Fruit fly (Drosophila melanogaster) whole organism, wandering third instar larva: ENCODE measurements around the gene Herp.

Experiments
- Abd-B ChIP-seq: fragments of >200 bp; optimal IDR thresholded peaks from 2 replicates; lab custom pipeline; 2017; ENCODE audit warnings: missing biosample characterization, missing genetic modification characterization
- CG32264 ChIP-seq: fragments of 200-800 bp; sonication (Bioruptor generic); optimal IDR thresholded peaks from 2 replicates; lab custom pipeline; 2016; ENCODE audit warnings: missing biosample characterization, missing genetic modification characterization
- CG9705 ChIP-seq: fragments of 200-800 bp; sonication (Bioruptor generic); optimal IDR thresholded peaks from 2 replicates; lab custom pipeline; 2018; ENCODE audit warnings: missing biosample characterization, mild to moderate bottlenecking, missing genetic modification characterization
- CrebA ChIP-seq: fragments of 200-800 bp; sonication (Bioruptor generic); optimal IDR thresholded peaks from 2 replicates; lab custom pipeline; 2016; ENCODE audit warnings: missing biosample characterization, mild to moderate bottlenecking, missing genetic modification characterization, borderline replicate concordance
- Dfd ChIP-seq: fragments of >200 bp; optimal IDR thresholded peaks from 2 replicates; lab custom pipeline; 2017; ENCODE audit warnings: missing biosample characterization, missing genetic modification characterization
- Dif ChIP-seq: fragments of 200-275, 200-300 bp; sonication (Bioruptor generic); optimal IDR thresholded peaks from 2 replicates; lab custom pipeline; 2018; ENCODE audit warnings: missing biosample characterization, missing genetic modification characterization; ENCODE audit not compliant: partially characterized antibody
- GATAd ChIP-seq: sonication (Bioruptor generic); optimal IDR thresholded peaks from 2 replicates; lab custom pipeline; 2016; ENCODE audit warnings: missing biosample characterization, missing genetic modification characterization
- HLH106 ChIP-seq: fragments of 200-800 bp; optimal IDR thresholded peaks from 3 replicates; lab custom pipeline; 2019; ENCODE audit warnings: missing biosample characterization, mild to moderate bottlenecking, missing genetic modification characterization, moderate library complexity
- Hnf4 ChIP-seq: fragments of 200-800 bp; sonication (Bioruptor generic); optimal IDR thresholded peaks from 2 replicates; lab custom pipeline; 2016; ENCODE audit warnings: missing biosample characterization, mild to moderate bottlenecking, missing genetic modification characterization
- Hr78 ChIP-seq: fragments of >200 bp; optimal IDR thresholded peaks from 2 replicates; lab custom pipeline; 2017; ENCODE audit warnings: missing biosample characterization, missing genetic modification characterization
- Hr83 ChIP-seq: fragments of 200-300 bp; sonication (Bioruptor generic); optimal IDR thresholded peaks from 2 replicates; lab custom pipeline; 2016; ENCODE audit warnings: missing biosample characterization, mild to moderate bottlenecking, missing genetic modification characterization, moderate library complexity; ENCODE audit not compliant: poor library complexity, severe bottlenecking
- Jra ChIP-seq: sonication (Bioruptor generic); optimal IDR thresholded peaks from 2 replicates; lab custom pipeline; 2016; ENCODE audit warnings: missing biosample characterization, missing genetic modification characterization
- Mio ChIP-seq: sonication (Bioruptor generic); optimal IDR thresholded peaks from 2 replicates; lab custom pipeline; 2016; ENCODE audit warnings: missing biosample characterization, missing genetic modification characterization
- Myc ChIP-seq: fragments of >200 bp; optimal IDR thresholded peaks from 2 replicates; lab custom pipeline; 2017
- N ChIP-seq: fragments of >200 bp; optimal IDR thresholded peaks from 2 replicates; lab custom pipeline; 2018; ENCODE audit warnings: missing biosample characterization, missing external identifiers, missing genetic modification characterization
- OdsH ChIP-seq: fragments of 200-800 bp; sonication (Bioruptor generic); optimal IDR thresholded peaks from 2 replicates; lab custom pipeline; 2016; ENCODE audit warnings: missing biosample characterization, mild to moderate bottlenecking, missing genetic modification characterization
- Rel ChIP-seq, 2 experiments: fragments of 200-800 bp; sonication (Bioruptor generic) in 1 of 2; optimal IDR thresholded peaks; 2 replicates in 1 of 2; 3 replicates in 1 of 2; lab custom pipeline; 2016 to 2019; ENCODE audit warnings: mild to moderate bottlenecking in 2 of 2, missing biosample characterization in 2 of 2, missing genetic modification characterization in 2 of 2, moderate library complexity in 1 of 2
- Sp1 ChIP-seq: fragments of 200-800 bp; sonication (Bioruptor generic); optimal IDR thresholded peaks from 3 replicates; lab custom pipeline; 2019; ENCODE audit warnings: missing biosample characterization, mild to moderate bottlenecking, missing genetic modification characterization, moderate library complexity
- Vsx2 ChIP-seq: fragments of 200-300, 225-300 bp; sonication (Bioruptor generic); optimal IDR thresholded peaks from 2 replicates; lab custom pipeline; 2018; ENCODE audit warnings: missing biosample characterization, missing genetic modification characterization; ENCODE audit not compliant: partially characterized antibody
- br ChIP-seq: fragments of 200-800 bp; sonication (Bioruptor generic); optimal IDR thresholded peaks from 2 replicates; lab custom pipeline; 2016; ENCODE audit warnings: missing biosample characterization, missing genetic modification characterization
- brk ChIP-seq: fragments of 200-800 bp; sonication (Bioruptor generic); optimal IDR thresholded peaks from 2 replicates; lab custom pipeline; 2016; ENCODE audit warnings: missing biosample characterization, mild to moderate bottlenecking, missing genetic modification characterization
- dl ChIP-seq, 2 experiments: fragments of 175-275, 200-275 bp in 1 of 2; fragments of 200-275 bp in 1 of 2; sonication (Bioruptor generic); optimal IDR thresholded peaks; lab custom pipeline; 2018; ENCODE audit warnings: mild to moderate bottlenecking in 2 of 2, missing biosample characterization in 2 of 2, missing genetic modification characterization in 2 of 2, moderate library complexity in 2 of 2; ENCODE audit not compliant: partially characterized antibody in 2 of 2, insufficient read depth in 1 of 2
- dmrt93B ChIP-seq: fragments of 200-800 bp; sonication (Bioruptor generic); optimal IDR thresholded peaks from 2 replicates; lab custom pipeline; 2018; ENCODE audit warnings: missing biosample characterization, mild to moderate bottlenecking, missing genetic modification characterization
- dsf ChIP-seq: sonication (Bioruptor generic); optimal IDR thresholded peaks from 2 replicates; lab custom pipeline; 2016; ENCODE audit warnings: missing biosample characterization, missing genetic modification characterization, borderline replicate concordance
- ey ChIP-seq: fragments of 200-800 bp; sonication (Bioruptor generic); optimal IDR thresholded peaks from 2 replicates; lab custom pipeline; 2016; ENCODE audit warnings: missing biosample characterization, missing genetic modification characterization
- foxo ChIP-seq, 2 experiments: fragments of 200-800 bp; sonication (Bioruptor generic); optimal IDR thresholded peaks; 2 replicates in 1 of 2; 3 replicates in 1 of 2; lab custom pipeline; 2016 to 2017; ENCODE audit warnings: missing biosample characterization in 2 of 2, missing genetic modification characterization in 2 of 2
- fru ChIP-seq: fragments of 200-800 bp; sonication (Bioruptor generic); optimal IDR thresholded peaks from 3 replicates; lab custom pipeline; 2016; ENCODE audit warnings: missing biosample characterization, mild to moderate bottlenecking, missing genetic modification characterization
- h ChIP-seq: fragments of 200-800 bp; sonication (Bioruptor generic); optimal IDR thresholded peaks from 3 replicates; lab custom pipeline; 2016; ENCODE audit warnings: missing biosample characterization, mild to moderate bottlenecking, missing genetic modification characterization
- jim ChIP-seq: fragments of 175-275, 200-325 bp; sonication (Bioruptor generic); optimal IDR thresholded peaks from 2 replicates; lab custom pipeline; 2016; ENCODE audit warnings: missing biosample characterization, mild to moderate bottlenecking, missing genetic modification characterization
- lola ChIP-seq: fragments of >200 bp; optimal IDR thresholded peaks from 2 replicates; lab custom pipeline; 2017; ENCODE audit warnings: missing biosample characterization, missing genetic modification characterization
- pan ChIP-seq: fragments of >200 bp; optimal IDR thresholded peaks from 2 replicates; lab custom pipeline; 2017
- psq ChIP-seq: fragments of 200-800 bp; sonication (Bioruptor generic); optimal IDR thresholded peaks from 3 replicates; lab custom pipeline; 2017; ENCODE audit warnings: missing biosample characterization, mild to moderate bottlenecking, missing genetic modification characterization, moderate library complexity
- rgr ChIP-seq: fragments of 200-800 bp; sonication (Bioruptor generic); optimal IDR thresholded peaks from 3 replicates; lab custom pipeline; 2016; ENCODE audit warnings: missing biosample characterization, mild to moderate bottlenecking, missing genetic modification characterization
- sage ChIP-seq: fragments of 200-800 bp; sonication (Bioruptor generic); optimal IDR thresholded peaks from 2 replicates; lab custom pipeline; 2016; ENCODE audit warnings: missing biosample characterization, mild to moderate bottlenecking, missing genetic modification characterization
- sv ChIP-seq: fragments of 200-800 bp; sonication (Bioruptor generic); optimal IDR thresholded peaks from 3 replicates; lab custom pipeline; 2016; ENCODE audit warnings: missing biosample characterization, missing genetic modification characterization
- tai ChIP-seq: sonication (Bioruptor generic); optimal IDR thresholded peaks from 2 replicates; lab custom pipeline; 2016; ENCODE audit warnings: missing biosample characterization, missing genetic modification characterization
- usp ChIP-seq: fragments of >200 bp; optimal IDR thresholded peaks from 2 replicates; lab custom pipeline; 2017; ENCODE audit warnings: missing biosample characterization, missing genetic modification characterization
- woc ChIP-seq: sonication (Bioruptor generic); optimal IDR thresholded peaks from 2 replicates; lab custom pipeline; 2016; ENCODE audit warnings: missing biosample characterization, mild to moderate bottlenecking, missing genetic modification characterization

Gene Herp

dm6 chr2L:7782788-7783401 is 17.0 kb downstream of the Herp start, which contains the start of gene Brd7-9:
Gene Brd7-9, plus strand, starts transcription at chr2L:7782865.
- TF ChIP-seq pan (lab: Kevin White, UChicago) (no peak), Mio (no peak), fru (GFP tag; lab: Kevin White, UChicago) (peak; percentile 58), ey (GFP tag; lab: Kevin White, UChicago) (peak; percentile 56), Vsx2 (GFP tag; lab: Kevin White, UChicago) (no peak), h (GFP tag; lab: Kevin White, UChicago) (peak; percentile 68), OdsH (GFP tag; lab: Kevin White, UChicago) (peak; percentile 58), Hr83 (GFP tag; lab: Kevin White, UChicago) (peak; percentile 61), foxo (GFP tag; optimal IDR thresholded peaks at IDR 0.05; lab: Kevin White, UChicago) (peak in 1 of 2 experiments; percentile 74), CG32264 (GFP tag; lab: Kevin White, UChicago) (no peak), GATAd (GFP tag; lab: Kevin White, UChicago) (no peak), N (GFP tag; lab: Kevin White, UChicago) (no peak), Myc (no peak), CrebA (no peak), Sp1 (no peak), rgr (peak; percentile 66), jim (no peak), HLH106 (tag; lab: Kevin White, UChicago) (peak; percentile 57), usp (GFP tag; lab: Kevin White, UChicago) (no peak), CG9705 (GFP tag; lab: Kevin White, UChicago) (no peak), Rel (GFP tag; optimal IDR thresholded peaks at IDR 0.05; lab: Kevin White, UChicago) (peak; percentile 8), Rel (tag; optimal IDR thresholded peaks at IDR 0.05; lab: Kevin White, UChicago) (no peak), br (GFP tag; lab: Kevin White, UChicago) (peak; percentile 52), dl (GFP tag; optimal IDR thresholded peaks at IDR 0.05; lab: Kevin White, UChicago; ENCODE audit: insufficient read depth in 1 of 2, partially characterized antibody in 2 of 2) (no peak), tai (no peak), Jra (GFP tag; lab: Kevin White, UChicago) (peak; percentile 6), Hr78 (no peak), Abd-B (GFP tag; lab: Kevin White, UChicago) (no peak), dmrt93B (GFP tag; lab: Kevin White, UChicago) (no peak), sv (GFP tag; lab: Kevin White, UChicago) (peak; percentile 24), woc (GFP tag; lab: Kevin White, UChicago) (no peak), sage (GFP tag; lab: Kevin White, UChicago) (peak; percentile 56), lola (GFP tag; lab: Kevin White, UChicago) (no peak), brk (GFP tag; lab: Kevin White, UChicago) (no peak), Hnf4 (GFP tag; lab: Kevin White, UChicago) (no peak), Dfd (GFP tag; lab: Kevin White, UChicago) (no peak), psq (GFP tag; lab: Kevin White, UChicago) (peak; percentile 49), Dif (GFP tag; lab: Kevin White, UChicago) (no peak), dsf (GFP tag; lab: Kevin White, UChicago) (no peak)

dm6 chr2L:7781165-7781564 is 18.7 kb downstream of the Herp start, which contains the start of gene CG7164:
Gene CG7164, plus strand, starts transcription at chr2L:7781465.
- TF ChIP-seq sv (GFP tag; lab: Kevin White, UChicago): no peak
- TF ChIP-seq Dif (GFP tag; lab: Kevin White, UChicago): no peak
- no peak for TF ChIP-seq tai
- no peak for TF ChIP-seq Hnf4 (GFP tag; lab: Kevin White, UChicago)
- TF ChIP-seq dmrt93B (GFP tag; lab: Kevin White, UChicago): no peak
- no peak for TF ChIP-seq CG9705 (GFP tag; lab: Kevin White, UChicago)
- TF ChIP-seq rgr: no peak
- no peak for TF ChIP-seq brk (GFP tag; lab: Kevin White, UChicago)
- no peak for TF ChIP-seq lola (GFP tag; lab: Kevin White, UChicago)
- TF ChIP-seq CG32264 (GFP tag; lab: Kevin White, UChicago): no peak
- TF ChIP-seq h (GFP tag; lab: Kevin White, UChicago): no peak
- TF ChIP-seq, all 38 proteins: peak for 0
